Worm (Caenorhabditis elegans) whole organism, L4/young adult: ENCODE measurements around the gene C07A9.10.
"Not testable (repeated sequence)": the region's sequence is repeated elsewhere in the genome, so short reads cannot be mapped to it uniquely, and the experiment has no call there.

ENCODE experiments used
- W03F9.2 ChIP-seq: fragments of 150-350 bp; optimal IDR thresholded peaks from 2 replicates; lab custom pipeline; 2014; ENCODE audit warnings: missing biosample characterization, missing genetic modification characterization
- dao-5 ChIP-seq: sonication (generic microtip); optimal IDR thresholded peaks from 2 replicates; lab custom pipeline; 2016; ENCODE audit warnings: missing genotype, missing genetic modification characterization, moderate library complexity, missing compliant biosample characterization
- him-1 ChIP-seq: sonication (generic microtip); optimal IDR thresholded peaks from 2 replicates; lab custom pipeline; 2016; ENCODE audit warnings: missing genotype, missing genetic modification reagents, missing genetic modification characterization, missing compliant biosample characterization

Gene C07A9.10

DNA sequence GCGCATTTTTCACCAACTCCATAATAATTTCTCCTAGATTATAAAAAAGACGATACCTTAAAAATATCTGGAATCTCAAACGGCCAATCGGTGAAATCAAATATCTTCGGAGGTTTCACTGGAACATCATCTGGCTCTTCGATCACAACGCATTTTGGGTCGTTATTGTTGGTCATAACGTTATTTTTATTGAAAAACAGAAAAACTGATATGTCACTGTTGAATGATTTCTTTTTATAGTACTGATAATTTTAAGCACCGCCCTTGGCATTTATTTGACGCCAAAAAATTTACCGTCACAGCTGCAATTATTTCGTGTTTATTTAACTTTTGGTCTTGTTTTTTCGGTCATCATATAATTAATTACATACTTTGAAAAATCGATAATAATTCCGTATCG lies 4.2 kb upstream of the C07A9.10 start, which contains the start of gene best-5:
Gene best-5 (minus strand): TSS at position 210 of the 400 bp plus-strand sequence.
- TF ChIP-seq him-1: no peak
- TF ChIP-seq W03F9.2 (tag; lab: Kevin White, UChicago): no peak
- no peak for TF ChIP-seq dao-5 (tag; lab: Kevin White, UChicago)

DNA sequence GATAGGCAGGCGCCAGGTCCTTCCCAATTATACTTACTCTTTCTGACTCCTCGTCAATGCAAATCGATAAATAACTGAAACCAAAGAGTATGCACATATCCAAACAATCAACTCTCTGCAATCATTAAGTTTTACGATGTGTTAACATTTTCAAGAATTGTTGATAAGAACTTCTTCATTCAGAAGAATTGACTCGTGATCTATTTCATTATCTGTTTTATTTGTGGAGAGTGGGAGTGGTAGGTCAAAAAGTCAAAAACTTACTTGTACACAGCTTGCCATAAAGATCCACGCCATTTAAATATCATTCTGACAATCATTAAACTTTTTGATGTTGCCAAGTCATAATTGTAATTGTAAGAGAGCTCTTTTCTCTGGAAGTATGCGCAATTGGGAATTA lies 3.5 kb upstream of the C07A9.10 start:
- TF ChIP-seq him-1 (no peak), W03F9.2 (tag; lab: Kevin White, UChicago) (no peak), dao-5 (tag; lab: Kevin White, UChicago) (no peak)

DNA sequence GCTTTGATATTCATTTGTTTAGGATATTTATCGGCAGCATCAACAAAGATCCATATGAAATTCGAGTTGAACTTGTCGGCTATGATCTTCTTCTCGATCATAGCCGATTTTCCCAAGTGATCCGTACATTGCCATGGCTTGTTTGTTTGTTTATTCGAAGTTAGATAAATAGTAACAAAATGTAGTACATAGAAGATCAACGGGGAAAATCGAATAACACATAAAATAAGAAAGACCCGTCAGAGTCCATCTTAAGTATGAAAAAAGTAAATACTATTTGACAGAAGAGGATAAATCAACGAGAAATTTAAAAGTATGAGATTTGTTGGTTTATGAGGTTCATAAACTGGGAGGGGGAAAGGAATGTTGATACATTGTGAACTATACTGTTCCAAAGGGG lies 3.1 kb downstream of the C07A9.10 start, which contains the start of gene C07A9.5:
Gene C07A9.5 (minus strand): TSS at position 101 of the 400 bp plus-strand sequence.
- TF ChIP-seq W03F9.2 (tag; lab: Kevin White, UChicago); dao-5 (tag; lab: Kevin White, UChicago); him-1: not testable (repeated sequence)

DNA sequence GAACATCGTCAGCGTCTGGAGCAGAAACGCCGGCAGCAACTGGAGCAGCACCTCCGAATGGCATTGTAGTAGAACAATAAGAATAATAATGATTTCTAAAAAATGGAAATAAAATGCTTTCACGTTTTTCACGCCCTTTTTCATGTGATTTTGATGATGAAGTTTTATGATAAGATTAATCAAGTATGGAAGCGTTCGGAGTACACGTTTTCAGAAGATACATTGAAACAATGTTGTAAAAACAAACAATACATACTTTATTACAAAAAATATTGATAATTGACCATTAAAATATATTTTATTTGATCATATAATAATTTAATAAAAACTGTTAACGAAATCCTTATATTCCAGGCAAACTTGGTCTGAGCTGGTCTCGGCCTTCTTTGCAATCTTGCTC lies 4.7 kb downstream of the C07A9.10 start, which contains the start of gene C07A9.13:
Gene C07A9.13 (minus strand): TSS at position 101 of the 400 bp plus-strand sequence.
- TF ChIP-seq dao-5 (tag; lab: Kevin White, UChicago); W03F9.2 (tag; lab: Kevin White, UChicago); him-1: not testable (repeated sequence)

DNA sequence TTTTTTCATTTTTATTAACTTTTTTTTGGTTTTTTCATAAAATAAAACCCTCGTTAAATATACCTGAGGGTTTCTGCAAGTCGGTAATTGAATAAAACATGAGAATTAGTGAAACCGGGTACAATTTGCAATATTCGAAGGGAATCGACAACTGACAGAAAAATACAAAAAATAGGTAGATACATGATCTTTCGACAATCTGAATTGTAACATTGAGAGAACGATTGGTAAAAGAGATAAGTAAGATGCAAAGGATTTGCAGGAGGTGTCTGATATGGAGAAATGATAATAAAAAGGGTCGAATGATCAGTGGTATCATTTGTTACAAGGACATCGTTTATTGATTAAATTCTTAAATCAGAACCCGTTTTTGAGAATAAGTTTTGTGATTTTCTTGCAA lies 7.0 kb downstream of the C07A9.10 start, which contains the start of gene ugt-60:
Gene ugt-60 (minus strand): TSS at position 233 of the 400 bp plus-strand sequence.
- no peak for TF ChIP-seq dao-5 (tag; lab: Kevin White, UChicago)
- no peak for TF ChIP-seq W03F9.2 (tag; lab: Kevin White, UChicago)

DNA sequence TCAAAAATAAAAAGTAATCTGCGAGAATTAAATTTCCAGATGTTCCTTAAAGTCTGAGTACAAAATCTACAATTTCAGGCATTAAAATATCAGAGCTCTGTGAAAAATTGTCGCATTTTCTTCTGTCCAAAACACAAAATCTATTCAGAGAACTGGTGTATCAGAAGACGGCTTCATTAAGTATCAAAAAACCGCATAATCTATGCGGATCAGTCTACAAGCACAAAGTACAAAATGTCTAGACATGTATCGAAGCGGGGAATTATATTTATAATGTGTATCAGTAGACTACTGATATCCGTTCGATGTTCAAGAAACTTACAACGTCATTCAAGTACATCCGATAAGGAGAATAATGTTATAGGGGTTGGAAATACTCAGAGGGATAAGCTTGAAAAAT lies 16.3 kb downstream of the C07A9.10 start:
- TF ChIP-seq him-1 (no peak), dao-5 (tag; lab: Kevin White, UChicago) (no peak), W03F9.2 (tag; lab: Kevin White, UChicago) (no peak)

DNA sequence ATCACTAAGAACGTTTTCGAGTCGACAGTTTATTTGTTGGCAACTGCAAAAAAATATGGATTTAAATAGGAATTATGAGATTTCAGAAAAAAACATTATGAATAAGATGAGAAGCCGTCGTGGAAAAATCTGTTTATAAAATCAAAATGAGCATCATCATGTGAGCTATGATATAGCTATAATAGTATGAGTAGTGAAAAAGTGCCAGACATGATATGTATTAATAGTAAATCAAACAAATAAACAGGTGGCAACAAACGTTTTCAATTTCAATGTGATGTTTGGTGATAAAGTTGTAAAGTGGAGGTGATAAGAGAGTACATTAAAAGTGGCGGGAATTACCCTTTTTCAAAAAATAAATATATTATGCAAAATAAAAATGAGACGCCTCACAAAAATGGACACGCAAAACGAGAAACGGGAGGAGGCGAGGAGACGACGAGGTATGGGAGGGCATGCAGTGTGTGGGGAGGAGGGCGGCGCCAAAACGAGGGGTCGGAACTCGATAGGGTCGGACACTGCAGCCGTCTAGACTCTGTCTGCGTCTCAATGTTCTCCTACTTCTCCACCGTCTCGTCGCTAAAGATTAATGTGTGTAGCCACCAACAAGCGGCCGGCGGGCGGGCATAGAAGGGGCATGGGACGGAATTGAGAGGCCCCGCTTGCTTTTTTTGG lies 18.1 kb downstream of the C07A9.10 start, which contains the start of gene C07A9.9:
Gene C07A9.9 (minus strand): TSS at position 51 of the 675 bp plus-strand sequence.
- TF ChIP-seq him-1 (peak; percentile 91), W03F9.2 (tag; lab: Kevin White, UChicago) (no peak)

DNA sequence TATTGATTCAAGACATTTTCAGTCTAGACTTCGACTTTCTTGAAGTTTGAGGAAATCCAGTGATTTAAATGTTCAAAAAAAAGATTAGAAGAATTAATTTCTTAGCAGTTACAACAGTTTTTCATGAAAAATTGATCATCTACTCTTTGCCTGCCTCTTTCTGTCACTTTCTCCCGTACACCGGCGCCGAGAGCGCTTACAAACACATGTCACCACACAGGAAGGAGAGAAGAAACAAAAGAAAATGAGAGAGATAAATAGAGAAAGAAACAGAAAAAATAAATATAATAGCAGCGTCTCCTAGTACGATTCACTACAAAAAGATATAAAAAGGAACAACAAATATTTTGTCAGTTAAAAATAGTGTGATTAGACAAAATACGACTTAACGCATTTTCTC lies 19.2 kb downstream of the C07A9.10 start:
- TF ChIP-seq W03F9.2 (tag; lab: Kevin White, UChicago): no peak
- no peak for TF ChIP-seq him-1
- TF ChIP-seq dao-5 (tag; lab: Kevin White, UChicago): no peak

DNA sequence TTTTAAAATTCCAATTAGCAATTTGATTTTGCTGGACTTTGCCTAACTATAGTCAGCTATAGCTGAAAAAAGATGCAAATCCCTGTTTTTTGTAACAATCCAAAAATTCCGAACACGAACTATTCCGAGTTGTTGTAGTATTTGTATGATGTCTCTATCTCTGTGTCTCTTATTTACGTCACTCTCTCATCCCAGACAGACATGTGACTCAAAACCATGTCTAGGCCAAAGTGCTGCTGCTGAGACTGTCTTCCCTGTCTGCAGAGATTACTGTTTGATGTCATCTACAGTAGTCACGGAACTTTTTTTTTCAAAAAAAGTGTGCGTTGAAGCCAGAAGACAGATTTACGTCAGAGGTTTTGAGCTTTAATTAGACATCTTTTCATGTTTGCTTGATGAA lies 19.6 kb downstream of the C07A9.10 start:
- TF ChIP-seq W03F9.2 (tag; lab: Kevin White, UChicago) (no peak), him-1 (no peak), dao-5 (tag; lab: Kevin White, UChicago) (no peak)

DNA sequence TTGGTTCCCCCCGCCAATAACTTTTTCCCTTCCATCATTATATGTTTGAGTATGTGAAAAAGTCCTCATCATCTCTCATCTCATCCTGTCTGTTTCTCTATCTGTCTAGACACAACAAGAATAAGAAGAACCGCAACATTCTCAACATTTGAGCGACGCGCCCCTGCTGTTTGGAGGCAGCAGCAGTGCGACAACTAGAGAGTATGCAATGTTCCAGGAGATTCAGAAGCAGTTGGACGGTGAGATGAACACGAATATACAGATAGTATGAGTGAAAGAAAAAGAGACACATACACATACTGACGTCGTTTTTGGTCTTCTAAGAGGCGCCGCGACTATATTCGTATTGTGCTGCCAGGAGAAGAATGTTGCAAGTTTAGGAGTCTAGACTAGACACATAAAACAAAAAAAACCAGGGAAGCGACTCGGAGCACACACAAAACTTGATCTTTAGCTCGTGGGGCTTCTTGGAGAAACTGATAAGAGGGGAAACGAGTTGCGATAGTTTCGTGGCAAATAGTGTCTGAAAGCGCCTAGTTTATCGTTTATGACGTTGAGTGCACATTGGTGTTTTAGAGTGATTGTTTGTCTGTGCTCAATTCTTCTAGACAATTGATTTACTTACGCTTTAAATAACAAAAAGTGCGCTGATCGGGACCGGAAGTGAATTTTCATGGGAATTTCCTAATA lies 20.2 kb downstream of the C07A9.10 start:
- TF ChIP-seq dao-5 (tag; lab: Kevin White, UChicago): no peak
- TF ChIP-seq W03F9.2 (tag; lab: Kevin White, UChicago): no peak

DNA sequence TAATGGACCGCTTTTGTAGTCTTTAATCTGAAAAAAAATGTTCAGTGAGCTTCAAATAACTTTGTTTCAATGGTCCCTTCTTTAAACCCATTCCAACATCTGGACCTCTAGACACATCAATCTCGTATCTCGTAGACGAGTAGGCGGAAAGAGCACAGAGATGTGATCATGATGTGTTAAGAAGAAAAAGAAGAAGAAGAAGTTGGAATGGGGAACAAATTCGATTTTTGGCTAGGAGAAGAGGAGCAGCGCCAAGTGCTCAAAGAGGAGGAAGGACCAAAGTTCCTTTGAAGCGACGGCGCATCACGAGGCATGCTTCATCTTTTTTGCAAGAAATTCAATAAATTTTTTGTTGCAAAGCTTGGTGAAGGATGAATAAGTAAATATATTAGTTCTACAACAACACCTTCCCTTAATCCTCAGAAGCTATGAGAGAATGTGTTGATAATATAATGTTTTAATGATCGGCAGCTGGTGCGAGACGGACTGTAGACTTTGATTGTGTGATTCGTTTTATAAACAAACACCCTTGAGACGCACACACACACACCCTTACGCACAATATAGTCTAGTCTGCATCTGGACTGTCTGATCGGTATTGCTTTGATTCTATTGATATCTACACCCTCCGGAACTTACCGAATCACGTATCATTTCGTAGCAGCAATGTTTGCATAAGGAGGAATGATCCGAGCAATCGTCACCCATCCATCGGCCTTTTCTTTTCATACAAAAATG lies 21.2 kb downstream of the C07A9.10 start:
- TF ChIP-seq dao-5 (tag; lab: Kevin White, UChicago) (no peak), W03F9.2 (tag; lab: Kevin White, UChicago) (no peak), him-1 (peak; percentile 21)

DNA sequence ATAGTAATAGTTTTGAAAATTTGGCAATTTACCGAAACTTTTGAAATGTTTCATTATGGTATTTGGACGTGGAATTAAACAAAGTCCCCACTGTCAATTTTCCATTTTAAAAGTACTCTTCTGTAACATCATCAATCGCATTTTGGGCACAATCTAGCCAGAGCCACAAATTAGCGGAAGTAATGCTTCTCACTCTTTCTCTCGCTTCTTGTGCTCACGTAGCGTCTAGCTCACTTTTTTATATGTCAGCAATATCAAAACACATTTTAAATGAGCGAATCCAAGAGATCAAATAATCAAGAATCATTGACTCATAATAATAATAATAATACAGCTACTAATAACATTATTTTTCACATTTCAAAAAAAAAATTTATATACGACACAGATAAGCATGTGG lies 21.9 kb downstream of the C07A9.10 start:
- TF ChIP-seq him-1: no peak
- TF ChIP-seq dao-5 (tag; lab: Kevin White, UChicago): no peak
- no peak for TF ChIP-seq W03F9.2 (tag; lab: Kevin White, UChicago)

DNA sequence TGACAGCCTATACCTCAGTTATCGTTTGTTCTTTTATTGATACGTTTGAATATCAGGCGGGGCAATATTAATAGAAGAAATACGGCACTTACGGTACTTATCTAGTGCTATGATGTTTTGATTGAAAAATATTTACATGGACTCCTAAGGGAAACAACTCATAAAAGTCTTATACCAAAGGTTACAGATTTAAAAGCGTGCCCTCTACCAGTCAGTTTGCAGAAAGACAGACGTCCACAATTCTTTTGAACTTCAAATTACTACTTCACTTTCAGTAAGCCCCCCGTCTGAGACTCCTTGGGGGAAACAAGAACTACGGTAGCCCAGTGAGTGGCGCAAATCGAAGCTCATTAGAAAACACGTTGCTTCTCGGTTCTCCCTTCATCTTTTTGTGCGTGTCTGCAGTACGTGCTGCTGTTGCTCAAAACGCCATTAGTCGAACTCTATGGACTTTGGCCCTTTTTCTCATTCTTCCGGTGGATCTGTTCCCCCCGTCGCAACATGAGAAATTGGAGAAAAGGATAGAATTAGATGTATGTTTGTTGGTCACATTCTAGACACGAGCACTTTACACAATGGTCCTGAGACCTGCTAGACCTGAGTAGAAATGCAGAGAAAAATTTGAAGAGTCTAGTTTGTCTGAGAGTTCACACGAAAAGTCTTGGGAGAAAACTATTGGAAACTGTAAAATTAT lies 23.4 kb downstream of the C07A9.10 start:
- no peak for TF ChIP-seq him-1
- no peak for TF ChIP-seq W03F9.2 (tag; lab: Kevin White, UChicago)
- TF ChIP-seq dao-5 (tag; lab: Kevin White, UChicago): no peak
